Fruit fly (Drosophila melanogaster) S2 (cell line): Measurements from ENCODE around the gene CG13893.

Experiments used
- CG8478 ChIP-seq: fragments of >200 bp; optimal IDR thresholded peaks from 2 replicates; lab custom pipeline; 2018
- CTCF ChIP-seq, 2 experiments: fragments of >200 bp; optimal IDR thresholded peaks; 2 replicates each; lab custom pipeline; 2018

DNA sequence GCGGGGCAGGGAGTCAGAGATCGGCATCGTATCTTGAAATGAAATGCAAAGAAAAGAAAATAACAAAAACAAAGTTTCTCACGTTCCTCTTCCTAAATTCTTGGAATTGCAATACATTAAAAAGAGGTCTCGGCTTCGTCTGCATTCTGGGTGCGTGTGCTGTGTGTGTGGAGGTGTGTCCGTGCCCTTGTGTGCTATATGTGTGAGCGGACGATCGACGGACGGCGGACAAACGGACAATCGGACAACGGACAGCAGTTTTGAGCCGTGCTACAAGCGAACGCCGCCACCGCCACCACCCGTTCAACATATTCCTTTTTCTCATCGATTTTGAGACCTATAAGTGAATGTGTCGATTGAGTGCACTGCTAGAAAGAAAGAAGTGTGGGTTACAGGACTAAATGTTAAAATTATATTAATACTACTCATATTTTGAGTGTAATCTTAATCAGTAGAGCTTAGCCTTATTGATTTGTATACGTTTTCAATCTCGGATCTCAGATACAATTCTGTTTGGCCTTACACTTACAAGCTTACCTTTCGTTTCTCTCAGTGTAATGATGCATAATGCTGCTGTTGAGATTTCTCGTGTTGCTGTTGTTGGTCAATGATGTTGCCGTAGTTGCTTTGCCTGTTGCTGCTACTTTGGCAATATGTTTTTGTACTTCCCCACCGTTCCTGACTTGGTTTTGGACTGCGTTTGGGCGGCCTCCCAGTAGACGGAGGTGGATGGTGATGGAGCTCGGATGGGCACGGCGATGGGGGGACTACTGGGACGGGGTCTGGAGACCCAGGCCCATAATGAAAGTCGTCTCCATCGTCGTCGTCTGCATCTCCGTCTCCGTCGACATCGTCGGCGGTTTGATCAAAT, 17.5 kb upstream of the CG13893 start:
- TF ChIP-seq CTCF (optimal IDR thresholded peaks at IDR 0.05; lab: Kevin White, UChicago), result no peak
- no peak for TF ChIP-seq CG8478 (lab: Kevin White, UChicago)
